Fruit fly (Drosophila melanogaster) whole organism, prepupa: ENCODE data around the gene CG46313.

ENCODE experiments used
- Blimp-1 ChIP-seq: fragments of 200-800 bp; sonication (Bioruptor generic); optimal IDR thresholded peaks from 3 replicates; lab custom pipeline; 2017; ENCODE audit warnings: missing biosample characterization, missing genetic modification characterization, mild to moderate bottlenecking, moderate library complexity, missing genetic modification reagents
- CG10631 ChIP-seq: fragments of 200-800 bp; sonication (Bioruptor generic); optimal IDR thresholded peaks from 2 replicates; lab custom pipeline; 2016; ENCODE audit warnings: missing biosample characterization, missing genetic modification characterization
- CG10669 ChIP-seq: fragments of 200-800 bp; sonication (Bioruptor generic); optimal IDR thresholded peaks from 3 replicates; lab custom pipeline; 2018; ENCODE audit warnings: missing biosample characterization, mild to moderate bottlenecking, missing genetic modification characterization, moderate library complexity
- CG11294 ChIP-seq: fragments of 200-800 bp; sonication (Bioruptor generic); IDR thresholded peaks from 2 replicates; pipeline ENCODE4 v1.3.6; 2022; ENCODE audit warnings: missing biosample characterization, missing genetic modification characterization
- CG11762 ChIP-seq: fragments of 200-800 bp; sonication (Bioruptor generic); optimal IDR thresholded peaks from 3 replicates; lab custom pipeline; 2016; ENCODE audit warnings: missing biosample characterization, missing genetic modification characterization; ENCODE audit not compliant: insufficient read depth
- CG15336 ChIP-seq: fragments of 200-800 bp; sonication (Bioruptor generic); IDR thresholded peaks from 2 replicates; pipeline ENCODE4 v1.3.6; 2022; ENCODE audit warnings: missing biosample characterization, missing genetic modification characterization
- CG1621 ChIP-seq: fragments of 200-800 bp; sonication (Bioruptor generic); optimal IDR thresholded peaks from 3 replicates; lab custom pipeline; 2018; ENCODE audit warnings: missing biosample characterization, mild to moderate bottlenecking, missing genetic modification characterization
- CG16779 ChIP-seq: fragments of 200-800 bp; sonication (Bioruptor generic); optimal IDR thresholded peaks from 3 replicates; lab custom pipeline; 2017; ENCODE audit warnings: missing biosample characterization, mild to moderate bottlenecking, missing genetic modification characterization
- CG3032 ChIP-seq: fragments of 200-800 bp; optimal IDR thresholded peaks from 2 replicates; lab custom pipeline; 2019; ENCODE audit warnings: missing biosample characterization, mild to moderate bottlenecking, missing genetic modification characterization, moderate library complexity
- CG34406 ChIP-seq: fragments of 200-800 bp; sonication (Bioruptor generic); optimal IDR thresholded peaks from 3 replicates; lab custom pipeline; 2016; ENCODE audit warnings: missing biosample characterization, missing genetic modification characterization
- CG3919 ChIP-seq: fragments of 200-800 bp; sonication (Bioruptor generic); optimal IDR thresholded peaks from 3 replicates; lab custom pipeline; 2016; ENCODE audit warnings: missing biosample characterization, missing genetic modification characterization
- CG4318 ChIP-seq: fragments of 200-800 bp; sonication (Bioruptor generic); optimal IDR thresholded peaks from 3 replicates; lab custom pipeline; 2017; ENCODE audit warnings: missing biosample characterization, mild to moderate bottlenecking, missing genetic modification characterization
- CG6163 ChIP-seq: fragments of 200-800 bp; sonication (Bioruptor generic); IDR thresholded peaks from 3 replicates; pipeline ENCODE4 v1.3.6; 2022; ENCODE audit warnings: missing biosample characterization, missing genetic modification characterization
- CG6276 ChIP-seq: fragments of 200-800 bp; sonication (Bioruptor generic); optimal IDR thresholded peaks from 2 replicates; lab custom pipeline; 2017; ENCODE audit warnings: missing biosample characterization, mild to moderate bottlenecking, missing genetic modification characterization
- CG6792 ChIP-seq: fragments of 200-800 bp; sonication (Bioruptor generic); optimal IDR thresholded peaks from 3 replicates; lab custom pipeline; 2016; ENCODE audit warnings: missing biosample characterization, missing genetic modification characterization
- CG6854 ChIP-seq: fragments of 200-800 bp; sonication (Bioruptor generic); optimal IDR thresholded peaks from 2 replicates; lab custom pipeline; 2017; ENCODE audit warnings: missing biosample characterization, mild to moderate bottlenecking, missing genetic modification characterization
- CG7368 ChIP-seq: fragments of 200-800 bp; sonication (Bioruptor generic); optimal IDR thresholded peaks from 3 replicates; lab custom pipeline; 2016; ENCODE audit warnings: missing biosample characterization, missing genetic modification characterization
- CG8119 ChIP-seq: fragments of 200-800 bp; sonication (Bioruptor generic); IDR thresholded peaks from 3 replicates; pipeline ENCODE4 v1.3.6; 2022; ENCODE audit warnings: missing biosample characterization, missing genetic modification characterization
- CG8319 ChIP-seq: fragments of 200-800 bp; sonication (Bioruptor generic); optimal IDR thresholded peaks from 3 replicates; lab custom pipeline; 2016; ENCODE audit warnings: missing biosample characterization, missing genetic modification characterization
- CG8632 ChIP-seq: fragments of 200-800 bp; sonication (Bioruptor generic); optimal IDR thresholded peaks from 3 replicates; lab custom pipeline; 2016; ENCODE audit warnings: missing biosample characterization, missing genetic modification characterization
- CG9139 ChIP-seq: fragments of 200-800 bp; sonication (Bioruptor generic); optimal IDR thresholded peaks from 3 replicates; lab custom pipeline; 2017; ENCODE audit warnings: missing biosample characterization, mild to moderate bottlenecking, missing genetic modification characterization
- Eip78C ChIP-seq: fragments of 200-800 bp; sonication (Bioruptor generic); peaks from one replicate; lab custom pipeline; 2016; ENCODE audit warnings: missing biosample characterization, missing genetic modification characterization
- Eip93F ChIP-seq: fragments of 200-800 bp; sonication (Bioruptor generic); optimal IDR thresholded peaks from 2 replicates; lab custom pipeline; 2016; ENCODE audit warnings: missing biosample characterization, mild to moderate bottlenecking, missing genetic modification characterization
- Gug ChIP-seq: fragments of 200-800 bp; sonication (Bioruptor generic); IDR thresholded peaks from 2 replicates; pipeline ENCODE4 v1.3.6; 2022; ENCODE audit warnings: missing biosample characterization, missing genetic modification characterization
- Hr39 ChIP-seq: fragments of 200-800 bp; sonication (Bioruptor generic); optimal IDR thresholded peaks from 2 replicates; lab custom pipeline; 2016; ENCODE audit warnings: missing biosample characterization, missing genetic modification characterization
- Hr4 ChIP-seq: fragments of 200-800 bp; sonication (Bioruptor generic); optimal IDR thresholded peaks from 3 replicates; lab custom pipeline; 2016; ENCODE audit warnings: missing biosample characterization, missing genetic modification characterization
- Lpt ChIP-seq: fragments of 200-800 bp; sonication (Bioruptor generic); optimal IDR thresholded peaks from 3 replicates; lab custom pipeline; 2016; ENCODE audit warnings: missing biosample characterization, missing genetic modification characterization
- Smox ChIP-seq: fragments of 200-800 bp; sonication (Bioruptor generic); optimal IDR thresholded peaks from 3 replicates; lab custom pipeline; 2016; ENCODE audit warnings: missing biosample characterization, missing genetic modification characterization
- Sox102F ChIP-seq: fragments of 200-800 bp; sonication (Bioruptor generic); optimal IDR thresholded peaks from 2 replicates; lab custom pipeline; 2016; ENCODE audit warnings: missing biosample characterization, mild to moderate bottlenecking, missing genetic modification characterization
- Sox14 ChIP-seq: fragments of 200-800 bp; sonication (Bioruptor generic); optimal IDR thresholded peaks from 3 replicates; lab custom pipeline; 2016; ENCODE audit warnings: missing biosample characterization, missing genetic modification characterization
- Sox15 ChIP-seq: fragments of 200-800 bp; sonication (Bioruptor generic); optimal IDR thresholded peaks from 3 replicates; lab custom pipeline; 2016; ENCODE audit warnings: missing biosample characterization, missing genetic modification characterization
- achi ChIP-seq: fragments of 200-800 bp; sonication (Bioruptor generic); optimal IDR thresholded peaks from 3 replicates; lab custom pipeline; 2016; ENCODE audit warnings: missing biosample characterization, missing genetic modification characterization
- acj6 ChIP-seq: fragments of 200-800 bp; sonication (Bioruptor generic); optimal IDR thresholded peaks from 3 replicates; lab custom pipeline; 2016; ENCODE audit warnings: missing biosample characterization, missing genetic modification characterization
- cyc ChIP-seq: fragments of 200-800 bp; sonication (Bioruptor generic); optimal IDR thresholded peaks from 3 replicates; lab custom pipeline; 2016; ENCODE audit warnings: missing biosample characterization, missing genetic modification characterization
- eg ChIP-seq: fragments of 200-800 bp; sonication (Bioruptor generic); IDR thresholded peaks from 3 replicates; pipeline ENCODE4 v1.3.6; 2022; ENCODE audit warnings: missing biosample characterization, missing genetic modification characterization
- esn ChIP-seq: fragments of 200-800 bp; sonication (Bioruptor generic); optimal IDR thresholded peaks from 2 replicates; lab custom pipeline; 2016; ENCODE audit warnings: missing biosample characterization, mild to moderate bottlenecking, missing genetic modification characterization, moderate library complexity
- fd85E ChIP-seq: fragments of 200-800 bp; sonication (Bioruptor generic); optimal IDR thresholded peaks from 3 replicates; lab custom pipeline; 2016; ENCODE audit warnings: missing biosample characterization, missing genetic modification characterization
- fkh ChIP-seq: fragments of 200-800 bp; sonication (Bioruptor generic); optimal IDR thresholded peaks from 3 replicates; lab custom pipeline; 2017; ENCODE audit warnings: missing biosample characterization, mild to moderate bottlenecking, missing genetic modification characterization, moderate library complexity
- lz ChIP-seq: fragments of 200-800 bp; sonication (Bioruptor generic); optimal IDR thresholded peaks from 3 replicates; lab custom pipeline; 2016; ENCODE audit warnings: missing biosample characterization, missing genetic modification characterization
- net ChIP-seq: fragments of 200-800 bp; sonication (Bioruptor generic); optimal IDR thresholded peaks from 3 replicates; lab custom pipeline; 2016; ENCODE audit warnings: missing biosample characterization, missing genetic modification characterization
- salr ChIP-seq, 2 experiments: fragments of 200-800 bp; sonication (Bioruptor generic); optimal IDR thresholded peaks; 3 replicates each; lab custom pipeline; 2016 to 2018; ENCODE audit warnings: missing biosample characterization in 2 of 2, missing genetic modification characterization in 2 of 2, mild to moderate bottlenecking in 1 of 2
- ss ChIP-seq, 2 experiments: fragments of 200-800 bp; sonication (Bioruptor generic); optimal IDR thresholded peaks; 2 replicates in 1 of 2; 3 replicates in 1 of 2; lab custom pipeline; 2017 to 2018; ENCODE audit warnings: mild to moderate bottlenecking in 2 of 2, missing biosample characterization in 2 of 2, missing genetic modification characterization in 2 of 2, moderate library complexity in 1 of 2
- svp ChIP-seq: fragments of 200-800 bp; sonication (Bioruptor generic); peaks from one replicate; lab custom pipeline; 2016; ENCODE audit warnings: missing biosample characterization, missing genetic modification characterization
- topi ChIP-seq: fragments of 200-800 bp; sonication (Bioruptor generic); optimal IDR thresholded peaks from 3 replicates; lab custom pipeline; 2016; ENCODE audit warnings: missing biosample characterization, missing genetic modification characterization
- vri ChIP-seq: fragments of 200-800 bp; sonication (Bioruptor generic); optimal IDR thresholded peaks from 3 replicates; lab custom pipeline; 2016; ENCODE audit warnings: missing biosample characterization, mild to moderate bottlenecking, missing genetic modification characterization

Gene CG46313

DNA sequence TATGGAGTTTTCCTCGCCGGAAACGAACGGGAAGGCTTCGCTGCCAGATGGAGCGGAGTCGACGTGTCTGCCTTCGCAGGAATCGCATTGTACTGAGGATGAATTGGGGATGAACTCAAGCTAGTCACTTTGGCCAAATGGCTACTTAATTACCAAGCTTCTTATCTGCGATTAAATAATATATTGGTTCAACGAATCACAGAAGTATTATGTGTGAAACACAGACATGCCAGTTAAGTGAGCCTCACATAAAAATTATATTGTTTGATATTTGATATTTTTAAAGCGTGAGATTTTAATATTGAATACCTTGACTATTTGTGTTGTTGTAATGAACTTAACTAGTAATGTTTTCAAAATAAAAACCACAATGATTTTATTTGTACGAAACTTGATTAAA is 12.0 kb upstream of the CG46313 start, which contains the start of gene Gr97a:
Gene Gr97a (minus strand): TSS at position 101 of the 400 bp plus-strand sequence.
- no peak for TF ChIP-seq CG3919
- TF ChIP-seq CG16779 (tag; lab: Kevin White, UChicago), result no peak
- no peak for TF ChIP-seq CG1621 (tag; lab: Kevin White, UChicago)
- no peak for TF ChIP-seq svp (GFP tag; lab: Kevin White, UChicago)
- no peak for TF ChIP-seq Sox102F
- no peak for TF ChIP-seq salr (GFP tag; optimal IDR thresholded peaks at IDR 0.05; lab: Kevin White, UChicago)
- TF ChIP-seq eg (GFP tag; lab: Robert Waterston, UW), result no peak
- no peak for TF ChIP-seq CG7368 (GFP tag; lab: Kevin White, UChicago)
- no peak for TF ChIP-seq Eip93F
- TF ChIP-seq Smox (GFP tag; lab: Kevin White, UChicago), result no peak
- no peak for TF ChIP-seq Lpt (GFP tag; lab: Kevin White, UChicago)
- no peak for TF ChIP-seq CG10669
- TF ChIP-seq CG4318, result no peak
- no peak for TF ChIP-seq CG3032
- no peak for TF ChIP-seq fd85E (GFP tag; lab: Kevin White, UChicago)
- no peak for TF ChIP-seq Hr39 (GFP tag; lab: Kevin White, UChicago)
- no peak for TF ChIP-seq acj6 (GFP tag; lab: Kevin White, UChicago)
- no peak for TF ChIP-seq ss (GFP tag; optimal IDR thresholded peaks at IDR 0.05; lab: Kevin White, UChicago)

DNA sequence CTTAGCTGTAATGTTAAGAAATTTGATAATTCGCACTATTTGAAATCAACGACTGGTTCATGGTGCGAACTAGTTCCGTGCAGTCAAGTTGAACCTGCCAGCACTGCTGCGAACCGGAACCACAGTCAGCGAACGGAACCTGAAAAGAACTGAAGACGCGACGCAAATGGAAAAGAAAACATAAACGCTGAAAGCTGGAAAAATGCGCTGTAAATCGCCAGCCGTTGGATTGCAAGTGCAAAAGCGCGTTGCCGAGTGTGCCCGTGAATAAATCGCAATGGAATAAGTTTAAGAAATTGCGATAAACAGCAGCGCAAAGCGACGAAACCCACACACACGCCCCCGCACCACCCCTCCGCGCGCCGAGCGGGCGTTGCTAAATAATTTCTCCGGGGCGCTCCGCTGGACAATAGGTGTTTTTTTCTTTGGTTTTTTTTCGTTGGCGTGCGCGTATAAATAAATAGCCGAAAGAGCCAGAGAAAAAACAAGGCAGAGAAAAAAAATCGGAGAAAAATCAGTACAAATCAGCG is 11.5 kb upstream of the CG46313 start, which contains the start of gene CG5521:
Gene CG5521 (plus strand): TSS at position 137 of the 530 bp plus-strand sequence.
- TF ChIP-seq CG8119 (GFP tag; lab: Robert Waterston, UW), result peak; percentile 18; the same call in 1 of the 3 replicates
- peak; percentile 32 for TF ChIP-seq CG6854 (GFP tag; lab: Kevin White, UChicago)
- TF ChIP-seq salr (GFP tag; optimal IDR thresholded peaks at IDR 0.05; lab: Kevin White, UChicago), result no peak
- no peak for TF ChIP-seq net (GFP tag; lab: Kevin White, UChicago)
- TF ChIP-seq CG3919, result peak; percentile 9
- TF ChIP-seq CG6792 (GFP tag; lab: Kevin White, UChicago), result no peak
- peak in 1 of 2 experiments; percentile 5 for TF ChIP-seq ss (GFP tag; optimal IDR thresholded peaks at IDR 0.05; lab: Kevin White, UChicago)
- TF ChIP-seq svp (GFP tag; lab: Kevin White, UChicago), result peak; percentile 50
- no peak for TF ChIP-seq CG8319 (GFP tag; lab: Kevin White, UChicago)
- no peak for TF ChIP-seq Sox102F
- no peak for TF ChIP-seq achi
- no peak for TF ChIP-seq CG6276
- no peak for TF ChIP-seq vri
- TF ChIP-seq CG6163, result no peak
- TF ChIP-seq Eip78C (GFP tag; lab: Kevin White, UChicago), result peak; percentile 64
- TF ChIP-seq CG9139 (GFP tag; lab: Kevin White, UChicago), result no peak
- TF ChIP-seq eg (GFP tag; lab: Robert Waterston, UW), result peak; percentile 39; the same call in 1 of the 3 replicates

DNA sequence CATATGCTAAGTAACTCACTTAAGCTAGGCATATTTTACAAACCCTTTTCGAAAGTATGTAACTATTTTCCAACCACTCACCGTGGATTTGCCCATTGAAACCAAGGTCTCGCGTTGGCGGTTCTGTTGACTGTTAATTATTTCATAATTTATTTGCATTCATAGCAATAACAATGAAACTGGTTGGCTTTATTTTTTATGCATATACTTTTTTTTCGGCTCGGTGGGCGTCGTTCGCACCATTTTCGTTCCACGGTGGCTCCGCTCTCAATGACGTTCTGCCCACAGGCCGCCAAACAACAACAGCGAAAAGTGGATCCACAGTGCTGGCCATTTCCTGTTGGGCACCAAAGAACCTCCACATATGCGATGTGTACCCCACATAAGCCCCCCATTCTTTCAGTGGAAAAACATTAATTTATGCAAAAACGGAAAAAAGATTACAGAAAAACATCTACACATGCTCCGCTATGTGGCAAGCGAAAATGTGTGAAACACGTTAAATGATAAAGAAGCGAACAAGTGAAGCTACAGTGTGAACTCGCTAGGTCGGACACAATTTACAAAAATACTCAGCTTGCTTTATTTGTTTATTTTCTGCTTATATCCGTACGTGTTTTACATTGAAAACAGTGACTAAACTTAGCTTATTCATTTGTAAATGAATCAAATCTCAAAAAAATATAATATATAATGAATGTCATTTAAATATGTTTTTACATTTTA is 10.6 kb upstream of the CG46313 start:
- peak; percentile 39 for TF ChIP-seq topi (GFP tag; lab: Kevin White, UChicago)
- TF ChIP-seq Gug, result peak; percentile 47; the same call in 1 of the 2 replicates
- TF ChIP-seq CG3032, result no peak
- peak; percentile 20 for TF ChIP-seq CG11762 (GFP tag; lab: Kevin White, UChicago)
- peak; percentile 4 for TF ChIP-seq Hr4 (GFP tag; lab: Kevin White, UChicago)
- TF ChIP-seq CG8119 (GFP tag; lab: Robert Waterston, UW), result peak; percentile 60
- peak; percentile 20 for TF ChIP-seq CG3919
- peak; percentile 60 for TF ChIP-seq CG15336 (GFP tag; lab: Robert Waterston, UW)
- TF ChIP-seq Sox14, result no peak
- TF ChIP-seq CG9139 (GFP tag; lab: Kevin White, UChicago), result peak; percentile 27
- TF ChIP-seq CG8319 (GFP tag; lab: Kevin White, UChicago), result no peak
- peak; percentile 20 for TF ChIP-seq Blimp-1 (GFP tag; lab: Kevin White, UChicago)
- no peak for TF ChIP-seq fkh (GFP tag; lab: Kevin White, UChicago)
- no peak for TF ChIP-seq Lpt (GFP tag; lab: Kevin White, UChicago)
- TF ChIP-seq CG34406 (GFP tag; lab: Kevin White, UChicago), result peak; percentile 30
- TF ChIP-seq cyc (GFP tag; lab: Kevin White, UChicago), result peak; percentile 22
- TF ChIP-seq Sox15 (GFP tag; lab: Kevin White, UChicago), result peak; percentile 25
- peak; percentile 36 for TF ChIP-seq lz (GFP tag; lab: Kevin White, UChicago)
- TF ChIP-seq Smox (GFP tag; lab: Kevin White, UChicago), result peak; percentile 17
- TF ChIP-seq esn, result peak; percentile 52
- TF ChIP-seq fd85E (GFP tag; lab: Kevin White, UChicago), result no peak
- TF ChIP-seq CG10669, result peak; percentile 9
- TF ChIP-seq Eip93F, result no peak
- peak; percentile 35; the same call in 1 of the 2 replicates for TF ChIP-seq CG11294 (GFP tag; lab: Robert Waterston, UW)
- TF ChIP-seq CG8632 (GFP tag; lab: Kevin White, UChicago), result peak; percentile 56
- no peak for TF ChIP-seq CG6276
- TF ChIP-seq Sox102F, result peak; percentile 41
- peak; percentile 51 for TF ChIP-seq CG10631
